Worm (Caenorhabditis elegans): Measurements from ENCODE around the gene clec-130.

DNA sequence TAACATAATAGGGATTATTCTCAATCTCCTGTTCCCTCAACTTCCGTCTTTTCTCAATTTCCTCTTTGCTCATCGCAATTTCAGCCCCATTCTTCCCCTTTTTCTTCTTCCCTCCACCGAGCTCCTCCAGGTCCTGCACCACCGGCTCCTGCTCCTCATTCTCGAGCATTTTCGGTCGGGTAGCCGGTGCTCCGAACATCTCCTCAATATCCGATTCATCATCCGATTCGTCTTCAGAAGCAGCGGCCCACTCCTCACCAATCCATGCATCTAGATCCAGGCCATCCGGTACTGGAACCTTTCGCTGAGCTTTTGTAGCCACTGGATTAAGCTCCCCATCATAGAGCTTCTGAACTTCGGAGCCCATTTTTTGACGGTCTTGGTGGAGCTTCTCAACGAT lies 33.2 kb upstream of the clec-130 start:
- TF ChIP-seq elt-1 (tag; optimal IDR thresholded peaks at IDR 0.05; ENCODE audit: borderline replicate concordance, insufficient read depth): no peak
- no peak for TF ChIP-seq snpc-4 (tag; optimal IDR thresholded peaks at IDR 0.05)
- TF ChIP-seq lsy-2 (tag; optimal IDR thresholded peaks at IDR 0.05): no peak
- TF ChIP-seq ceh-39 (tag; optimal IDR thresholded peaks at IDR 0.05): no peak
